Fruit fly (Drosophila melanogaster) whole organism, embryonic: ENCODE data around the gene HDAC6.

Experiments
- Atf3 ChIP-seq: fragments of 200-800 bp; sonication (Bioruptor generic); optimal IDR thresholded peaks from 3 replicates; lab custom pipeline; 2016; ENCODE audit warnings: missing biosample characterization, missing genetic modification characterization
- Blimp-1 ChIP-seq: fragments of 200-800 bp; sonication (Bioruptor generic); optimal IDR thresholded peaks from 3 replicates; lab custom pipeline; 2018; ENCODE audit warnings: missing biosample characterization, missing genetic modification characterization, mild to moderate bottlenecking, moderate library complexity, missing genetic modification reagents
- CG11560 ChIP-seq: fragments of 200-800 bp; sonication (Bioruptor generic); IDR thresholded peaks from 3 replicates; pipeline ENCODE4 v1.3.6; 2022; ENCODE audit warnings: missing biosample characterization, missing genetic modification characterization
- CG11695 ChIP-seq: fragments of 200-800 bp; sonication (Bioruptor generic); IDR thresholded peaks from 3 replicates; pipeline ENCODE4 v1.3.6; 2022; ENCODE audit warnings: missing biosample characterization, missing genetic modification characterization
- CG11696 ChIP-seq: fragments of 200-800 bp; sonication (Bioruptor generic); IDR thresholded peaks from 2 replicates; pipeline ENCODE4 v1.3.6; 2022; ENCODE audit warnings: missing biosample characterization, missing genetic modification characterization
- CG13775 ChIP-seq: fragments of 200-800 bp; sonication (Bioruptor generic); optimal IDR thresholded peaks from 3 replicates; lab custom pipeline; 2017; ENCODE audit warnings: missing biosample characterization, mild to moderate bottlenecking, missing genetic modification characterization
- CG14965 ChIP-seq: fragments of 200-800 bp; sonication (Bioruptor generic); optimal IDR thresholded peaks from 2 replicates; lab custom pipeline; 2016; ENCODE audit warnings: missing biosample characterization, missing genetic modification characterization, borderline replicate concordance
- CG16813 ChIP-seq: fragments of 200-800 bp; sonication (Bioruptor generic); IDR thresholded peaks from 3 replicates; pipeline ENCODE4 v1.3.6; 2022; ENCODE audit warnings: missing biosample characterization, missing genetic modification characterization; ENCODE audit not compliant: partially characterized antibody
- CG17568 ChIP-seq: fragments of 200-800 bp; sonication (Bioruptor generic); optimal IDR thresholded peaks from 2 replicates; lab custom pipeline; 2018; ENCODE audit warnings: missing biosample characterization, mild to moderate bottlenecking, missing genetic modification characterization, moderate library complexity
- CG2129 ChIP-seq: fragments of 200-800 bp; sonication (Bioruptor generic); IDR thresholded peaks from 2 replicates; pipeline ENCODE4 v1.3.6; 2022; ENCODE audit warnings: missing biosample characterization, missing genetic modification characterization; ENCODE audit not compliant: partially characterized antibody
- CG2889 ChIP-seq: fragments of 200-800 bp; sonication (Bioruptor generic); IDR thresholded peaks from 3 replicates; pipeline ENCODE4 v1.3.6; 2022; ENCODE audit warnings: missing biosample characterization, missing genetic modification characterization
- CG30431 ChIP-seq: fragments of 200-800 bp; sonication (Bioruptor generic); optimal IDR thresholded peaks from 2 replicates; lab custom pipeline; 2017; ENCODE audit warnings: missing biosample characterization, missing genetic modification characterization
- CG32772 ChIP-seq: fragments of 200-800 bp; sonication (Bioruptor generic); IDR thresholded peaks from 2 replicates; pipeline ENCODE4 v1.3.6; 2022; ENCODE audit warnings: missing biosample characterization, missing genetic modification characterization
- CG3726 ChIP-seq: fragments of 200-800 bp; sonication (Bioruptor generic); IDR thresholded peaks from 3 replicates; pipeline ENCODE4, ENCODE4 v1.3.6; 2022; ENCODE audit warnings: missing biosample characterization, missing genetic modification characterization
- CG3847 ChIP-seq: fragments of 200-800 bp; sonication (Bioruptor generic); IDR thresholded peaks from 2 replicates; pipeline ENCODE4 v1.3.6; 2022; ENCODE audit warnings: missing biosample characterization, missing genetic modification characterization
- CG42726 ChIP-seq: fragments of 200-800 bp; sonication (Bioruptor generic); IDR thresholded peaks from 2 replicates; pipeline ENCODE4 v1.3.6; 2022; ENCODE audit warnings: missing biosample characterization, missing genetic modification characterization; ENCODE audit not compliant: partially characterized antibody
- CG6272 ChIP-seq: fragments of 200-800 bp; sonication (Bioruptor generic); IDR thresholded peaks from 2 replicates; pipeline ENCODE4 v1.3.6; 2022; ENCODE audit warnings: missing biosample characterization, missing genetic modification characterization
- CG9215 ChIP-seq: fragments of 200-800 bp; sonication (Bioruptor generic); IDR thresholded peaks from 2 replicates; pipeline ENCODE4 v1.3.6; 2022; ENCODE audit warnings: missing biosample characterization, missing genetic modification characterization
- D ChIP-seq, 2 experiments: fragments of 200-800 bp in 1 of 2; fragments of >200 bp in 1 of 2; sonication (Bioruptor generic) in 1 of 2; optimal IDR thresholded peaks; 2 replicates in 1 of 2; 3 replicates in 1 of 2; lab custom pipeline; 2017; ENCODE audit warnings: mild to moderate bottlenecking in 1 of 2, missing biosample characterization in 1 of 2, missing genetic modification characterization in 1 of 2, missing genetic modification reagents in 1 of 2
- Dll ChIP-seq: fragments of 200-800 bp; sonication (Bioruptor generic); IDR thresholded peaks from 4 replicates; pipeline ENCODE4 v1.3.6; 2022; ENCODE audit warnings: missing biosample characterization, missing genetic modification characterization; ENCODE audit not compliant: partially characterized antibody
- Hr51 ChIP-seq, 2 experiments: fragments of 200-800 bp; sonication (Bioruptor generic); optimal IDR thresholded peaks; 2 replicates in 1 of 2; 3 replicates in 1 of 2; lab custom pipeline; 2016 to 2018; ENCODE audit warnings: missing biosample characterization in 2 of 2, missing genetic modification characterization in 2 of 2, mild to moderate bottlenecking in 1 of 2, moderate library complexity in 1 of 2
- Oli ChIP-seq: fragments of 200-800 bp; sonication (Bioruptor generic); optimal IDR thresholded peaks from 2 replicates; lab custom pipeline; 2018; ENCODE audit warnings: missing biosample characterization, mild to moderate bottlenecking, missing genetic modification characterization, moderate library complexity
- br ChIP-seq: fragments of >200 bp; optimal IDR thresholded peaks from 2 replicates; lab custom pipeline; 2017
- chinmo ChIP-seq: fragments of 200-800 bp; sonication (Bioruptor generic); IDR thresholded peaks from 4 replicates; pipeline ENCODE4 v1.3.6; 2022; ENCODE audit warnings: missing biosample characterization, missing genetic modification characterization; ENCODE audit not compliant: partially characterized antibody
- crp ChIP-seq, 2 experiments: fragments of 200-800 bp; sonication (Bioruptor generic); optimal IDR thresholded peaks; 2 replicates in 1 of 2; 3 replicates in 1 of 2; lab custom pipeline; 2017; ENCODE audit warnings: missing biosample characterization in 2 of 2, missing genetic modification characterization in 2 of 2, mild to moderate bottlenecking in 1 of 2, moderate library complexity in 1 of 2
- cwo ChIP-seq: fragments of 200-800 bp; sonication (Bioruptor generic); optimal IDR thresholded peaks from 3 replicates; lab custom pipeline; 2017; ENCODE audit warnings: missing biosample characterization, missing genetic modification characterization, mild to moderate bottlenecking, moderate library complexity, missing genetic modification reagents
- ems ChIP-seq: fragments of 200-800 bp; sonication (Bioruptor generic); optimal IDR thresholded peaks from 3 replicates; lab custom pipeline; 2016; ENCODE audit warnings: missing biosample characterization, missing genetic modification characterization
- esg ChIP-seq: fragments of 200-800 bp; sonication (Bioruptor generic); conservative IDR thresholded peaks from 2 replicates; pipeline ENCODE4 v1.3.6; 2022; ENCODE audit warnings: missing biosample characterization, missing genetic modification characterization
- eyg ChIP-seq: fragments of 200-800 bp; sonication (Bioruptor generic); optimal IDR thresholded peaks from 3 replicates; lab custom pipeline; 2016; ENCODE audit warnings: missing biosample characterization, missing genetic modification characterization
- fd96Cb ChIP-seq: fragments of 200-800 bp; sonication (Bioruptor generic); optimal IDR thresholded peaks from 2 replicates; lab custom pipeline; 2018; ENCODE audit warnings: missing biosample characterization, mild to moderate bottlenecking, missing genetic modification characterization, moderate library complexity
- mam ChIP-seq: fragments of 200-800 bp; sonication (Bioruptor generic); optimal IDR thresholded peaks from 3 replicates; lab custom pipeline; 2016; ENCODE audit warnings: missing biosample characterization, missing genetic modification characterization
- nerfin-2 ChIP-seq: fragments of 200-800 bp; sonication (Bioruptor generic); IDR thresholded peaks from 2 replicates; pipeline ENCODE4 v1.3.6; 2022; ENCODE audit warnings: missing biosample characterization, missing genetic modification characterization; ENCODE audit not compliant: partially characterized antibody
- pfk ChIP-seq: fragments of 200-800 bp; sonication (Bioruptor generic); optimal IDR thresholded peaks from 2 replicates; lab custom pipeline; 2018; ENCODE audit warnings: missing biosample characterization, mild to moderate bottlenecking, missing genetic modification characterization, moderate library complexity
- pum ChIP-seq: fragments of 200-800 bp; sonication (Bioruptor generic); optimal IDR thresholded peaks from 2 replicates; lab custom pipeline; 2016; ENCODE audit warnings: missing biosample characterization, missing genetic modification characterization
- sna ChIP-seq: fragments of 200-800 bp; sonication (Bioruptor generic); IDR thresholded peaks from 2 replicates; pipeline ENCODE4 v1.3.6; 2022; ENCODE audit warnings: missing biosample characterization, missing genetic modification characterization; ENCODE audit not compliant: partially characterized antibody
- tll ChIP-seq, 2 experiments: fragments of 200-800 bp in 1 of 2; fragments of >200 bp in 1 of 2; sonication (Bioruptor generic) in 1 of 2; optimal IDR thresholded peaks; 2 replicates each; lab custom pipeline; 2017 to 2019; ENCODE audit warnings: missing biosample characterization in 2 of 2, missing genetic modification characterization in 2 of 2, mild to moderate bottlenecking in 1 of 2, moderate library complexity in 1 of 2
- twi ChIP-seq: fragments of 200-800 bp; optimal IDR thresholded peaks from 2 replicates; lab custom pipeline; 2019; ENCODE audit warnings: missing biosample characterization, mild to moderate bottlenecking, missing genetic modification characterization, moderate library complexity
- usp ChIP-seq: fragments of >200 bp; optimal IDR thresholded peaks from 2 replicates; lab custom pipeline; 2017; ENCODE audit warnings: missing biosample characterization, missing genetic modification characterization
- vnd ChIP-seq: fragments of 200-800 bp; sonication (Bioruptor generic); IDR thresholded peaks from 3 replicates; pipeline ENCODE4 v1.3.6; 2022; ENCODE audit warnings: missing biosample characterization, missing genetic modification characterization; ENCODE audit not compliant: partially characterized antibody
- zen2 ChIP-seq: fragments of 200-800 bp; sonication (Bioruptor generic); IDR thresholded peaks from 3 replicates; pipeline ENCODE4 v1.3.6; 2022; ENCODE audit warnings: missing biosample characterization, missing genetic modification characterization; ENCODE audit not compliant: partially characterized antibody
- zfh2 ChIP-seq: fragments of 200-800 bp; sonication (Bioruptor generic); optimal IDR thresholded peaks from 2 replicates; lab custom pipeline; 2016; ENCODE audit warnings: missing biosample characterization, missing genetic modification characterization

Gene HDAC6

DNA sequence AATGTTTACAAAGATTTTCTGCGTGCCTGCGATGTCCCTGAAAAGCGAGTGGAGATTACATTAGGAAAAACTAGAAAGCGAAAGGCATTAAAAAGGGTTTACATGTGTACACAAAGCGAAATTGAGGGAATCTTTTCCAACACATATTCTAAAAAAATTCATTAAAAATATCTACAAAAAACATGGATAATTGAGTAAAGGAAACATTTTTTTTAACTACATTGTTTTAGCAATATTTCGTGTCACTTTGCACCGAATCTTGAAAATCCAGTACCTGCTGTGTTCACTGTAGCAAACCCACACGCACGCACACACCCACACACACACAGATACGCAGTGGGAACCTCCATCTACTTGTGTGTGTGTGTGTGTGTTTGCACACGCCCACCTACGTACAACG, 28.9 kb upstream of the HDAC6 start (continued):
- TF ChIP-seq crp (GFP tag; optimal IDR thresholded peaks at IDR 0.05; lab: Kevin White, UChicago) (no peak), br (no peak), CG11696 (GFP tag; lab: Robert Waterston, UW) (no peak), Blimp-1 (GFP tag; lab: Kevin White, UChicago) (no peak), vnd (no peak), mam (GFP tag; lab: Kevin White, UChicago) (peak; percentile 37), CG3847 (GFP tag; lab: Robert Waterston, UW) (0 out of 2 replicates have a peak, but pooled peaks have one; percentile 7), CG14965 (GFP tag; lab: Kevin White, UChicago) (no peak), nerfin-2 (GFP tag; lab: Robert Waterston, UW) (no peak), CG32772 (GFP tag; lab: Robert Waterston, UW) (peak; percentile 15; the same call in 1 of the 2 replicates), CG6272 (GFP tag; lab: Robert Waterston, UW) (no peak), ems (GFP tag; lab: Kevin White, UChicago) (no peak), pfk (no peak), CG2889 (GFP tag; lab: Robert Waterston, UW) (no peak), fd96Cb (tag; lab: Kevin White, UChicago) (no peak), sna (GFP tag; lab: Robert Waterston, UW) (no peak), eyg (GFP tag; lab: Kevin White, UChicago) (no peak), CG13775 (GFP tag; lab: Kevin White, UChicago) (peak; percentile 20), CG2129 (GFP tag; lab: Robert Waterston, UW) (no peak), CG30431 (GFP tag; lab: Kevin White, UChicago) (no peak), CG9215 (GFP tag; lab: Robert Waterston, UW) (peak; percentile 23; the same call in 1 of the 2 replicates), CG17568 (GFP tag; lab: Kevin White, UChicago) (no peak), usp (no peak), Dll (no peak), chinmo (GFP tag; lab: Robert Waterston, UW) (no peak), D (optimal IDR thresholded peaks at IDR 0.05; lab: Kevin White, UChicago) (no peak), D (GFP tag; optimal IDR thresholded peaks at IDR 0.05; lab: Kevin White, UChicago) (no peak), CG42726 (GFP tag; lab: Robert Waterston, UW) (no peak), CG11560 (no peak), zfh2 (GFP tag; lab: Kevin White, UChicago) (no peak), twi (tag; lab: Kevin White, UChicago) (no peak), CG16813 (GFP tag; lab: Robert Waterston, UW) (no peak), Atf3 (GFP tag; lab: Kevin White, UChicago) (no peak), cwo (GFP tag; lab: Kevin White, UChicago) (peak; percentile 29), esg (GFP tag; lab: Robert Waterston, UW) (no peak), CG3726 (no peak), Oli (tag; lab: Kevin White, UChicago) (no peak), CG11695 (GFP tag; lab: Robert Waterston, UW) (peak; percentile 45; the same call in 1 of the 3 replicates), Hr51 (GFP tag; optimal IDR thresholded peaks at IDR 0.05; lab: Kevin White, UChicago) (peak in 1 of 2 experiments; percentile 44), tll (GFP tag; optimal IDR thresholded peaks at IDR 0.05; lab: Kevin White, UChicago) (no peak), pum (no peak), zen2 (no peak)
- TF ChIP-seq, all 482 proteins: peak for 83
